Fruit fly (Drosophila melanogaster) whole organism, embryonic: ENCODE data around the gene CG32813.

Experiments
- Atf6 ChIP-seq: fragments of 200-800 bp; sonication (Bioruptor generic); IDR thresholded peaks from 2 replicates; pipeline ENCODE4 v1.3.6; 2022; ENCODE audit warnings: missing biosample characterization, missing genetic modification characterization
- CG10366 ChIP-seq: fragments of 200-800 bp; sonication (Bioruptor generic); IDR thresholded peaks from 2 replicates; pipeline ENCODE4 v1.3.6; 2022; ENCODE audit warnings: missing biosample characterization, missing genetic modification characterization
- CG12155 ChIP-seq: fragments of 200-800 bp; sonication (Bioruptor generic); optimal IDR thresholded peaks from 3 replicates; lab custom pipeline; 2016; ENCODE audit warnings: missing biosample characterization, missing genetic modification characterization
- CG12659 ChIP-seq: fragments of 200-800 bp; sonication (Bioruptor generic); optimal IDR thresholded peaks from 3 replicates; lab custom pipeline; 2017; ENCODE audit warnings: mild to moderate bottlenecking, missing biosample characterization, missing genetic modification reagents, missing genetic modification characterization
- CG14014 ChIP-seq: fragments of 200-800 bp; sonication (Bioruptor generic); IDR thresholded peaks from 2 replicates; pipeline ENCODE4 v1.3.6; 2022; ENCODE audit warnings: missing biosample characterization, missing genetic modification characterization
- CG14441 ChIP-seq: fragments of 200-800 bp; sonication (Bioruptor generic); IDR thresholded peaks from 2 replicates; pipeline ENCODE4 v1.3.6; 2022; ENCODE audit warnings: missing biosample characterization, missing genetic modification characterization
- CG14860 ChIP-seq: fragments of 200-800 bp; sonication (Bioruptor generic); IDR thresholded peaks from 3 replicates; pipeline ENCODE4 v1.3.6; 2022; ENCODE audit warnings: missing biosample characterization, missing genetic modification characterization; ENCODE audit not compliant: partially characterized antibody
- CG17361 ChIP-seq: fragments of 200-800 bp; sonication (Bioruptor generic); IDR thresholded peaks from 3 replicates; pipeline ENCODE4 v1.3.6; 2022; ENCODE audit warnings: missing biosample characterization, missing genetic modification characterization
- CG17829 ChIP-seq: fragments of 200-800 bp; optimal IDR thresholded peaks from 2 replicates; lab custom pipeline; 2019; ENCODE audit warnings: missing biosample characterization, mild to moderate bottlenecking, missing genetic modification characterization, moderate library complexity
- CG18764 ChIP-seq: fragments of 200-800 bp; sonication (Bioruptor generic); optimal IDR thresholded peaks from 3 replicates; lab custom pipeline; 2016; ENCODE audit warnings: missing biosample characterization, missing genetic modification characterization
- CG2889 ChIP-seq: fragments of 200-800 bp; sonication (Bioruptor generic); IDR thresholded peaks from 3 replicates; pipeline ENCODE4 v1.3.6; 2022; ENCODE audit warnings: missing biosample characterization, missing genetic modification characterization
- CG30403 ChIP-seq: fragments of 200-800 bp; sonication (Bioruptor generic); optimal IDR thresholded peaks from 3 replicates; lab custom pipeline; 2016; ENCODE audit warnings: missing biosample characterization, missing genetic modification characterization
- CG32772 ChIP-seq: fragments of 200-800 bp; sonication (Bioruptor generic); IDR thresholded peaks from 2 replicates; pipeline ENCODE4 v1.3.6; 2022; ENCODE audit warnings: missing biosample characterization, missing genetic modification characterization
- CG3838 ChIP-seq: fragments of 200-800 bp; sonication (Bioruptor generic); optimal IDR thresholded peaks from 3 replicates; lab custom pipeline; 2016; ENCODE audit warnings: missing biosample characterization, missing genetic modification characterization
- CG4424 ChIP-seq: fragments of 200-800 bp; sonication (Bioruptor generic); optimal IDR thresholded peaks from 3 replicates; lab custom pipeline; 2016; ENCODE audit warnings: missing biosample characterization, missing genetic modification characterization
- CG4730 ChIP-seq: fragments of 200-800 bp; sonication (Bioruptor generic); IDR thresholded peaks from 2 replicates; pipeline ENCODE4 v1.3.6; 2022; ENCODE audit warnings: missing biosample characterization, missing genetic modification characterization
- CG5245 ChIP-seq: fragments of 200-800 bp; sonication (Bioruptor generic); optimal IDR thresholded peaks from 3 replicates; lab custom pipeline; 2016; ENCODE audit warnings: missing biosample characterization, missing genetic modification characterization
- CG6791 ChIP-seq: fragments of 200-800 bp; sonication (Bioruptor generic); IDR thresholded peaks from 3 replicates; pipeline ENCODE4 v1.3.6; 2022; ENCODE audit warnings: missing biosample characterization, missing genetic modification characterization; ENCODE audit not compliant: partially characterized antibody
- CG7786 ChIP-seq: fragments of 200-800 bp; sonication (Bioruptor generic); optimal IDR thresholded peaks from 2 replicates; lab custom pipeline; 2016; ENCODE audit warnings: missing biosample characterization, missing genetic modification characterization
- CG7963 ChIP-seq: fragments of 200-800 bp; sonication (Bioruptor generic); IDR thresholded peaks from 3 replicates; pipeline ENCODE4 v1.3.6; 2022; ENCODE audit warnings: missing biosample characterization, missing genetic modification characterization; ENCODE audit not compliant: partially characterized antibody
- CG9215 ChIP-seq: fragments of 200-800 bp; sonication (Bioruptor generic); IDR thresholded peaks from 2 replicates; pipeline ENCODE4 v1.3.6; 2022; ENCODE audit warnings: missing biosample characterization, missing genetic modification characterization
- CTCF ChIP-seq: fragments of 200-800 bp; sonication (Bioruptor generic); optimal IDR thresholded peaks from 2 replicates; lab custom pipeline; 2017; ENCODE audit warnings: missing biosample characterization, mild to moderate bottlenecking, missing genetic modification characterization, moderate library complexity
- Dll ChIP-seq: fragments of 200-800 bp; sonication (Bioruptor generic); IDR thresholded peaks from 4 replicates; pipeline ENCODE4 v1.3.6; 2022; ENCODE audit warnings: missing biosample characterization, missing genetic modification characterization; ENCODE audit not compliant: partially characterized antibody
- Doc3 ChIP-seq: fragments of 200-800 bp; sonication (Bioruptor generic); IDR thresholded peaks from 3 replicates; pipeline ENCODE4 v1.3.6; 2022; ENCODE audit warnings: missing biosample characterization, missing genetic modification characterization; ENCODE audit not compliant: partially characterized antibody
- Gsc ChIP-seq: fragments of 200-800 bp; sonication (Bioruptor generic); IDR thresholded peaks from 2 replicates; pipeline ENCODE4 v1.3.6; 2022; ENCODE audit warnings: missing biosample characterization, missing genetic modification characterization
- H15 ChIP-seq: fragments of 200-800 bp; sonication (Bioruptor generic); IDR thresholded peaks from 3 replicates; pipeline ENCODE4 v1.3.6; 2022; ENCODE audit warnings: missing biosample characterization, missing genetic modification characterization
- Hr3 ChIP-seq: fragments of 200-800 bp; sonication (Bioruptor generic); optimal IDR thresholded peaks from 3 replicates; lab custom pipeline; 2016; ENCODE audit warnings: missing biosample characterization, missing genetic modification characterization
- Hr78 ChIP-seq, 2 experiments: fragments of 200-800 bp in 1 of 2; fragments of >200 bp in 1 of 2; sonication (Bioruptor generic) in 1 of 2; optimal IDR thresholded peaks; 2 replicates each; lab custom pipeline; 2017 to 2019; ENCODE audit warnings: missing biosample characterization in 2 of 2, missing genetic modification characterization in 2 of 2, mild to moderate bottlenecking in 1 of 2, moderate library complexity in 1 of 2
- Kr ChIP-seq: fragments of 200-800 bp; sonication (Bioruptor generic); optimal IDR thresholded peaks from 2 replicates; lab custom pipeline; 2017; ENCODE audit warnings: missing biosample characterization, mild to moderate bottlenecking, missing genetic modification characterization
- MBD-R2 ChIP-seq: fragments of 200-800 bp; sonication (Bioruptor generic); IDR thresholded peaks from 2 replicates; pipeline ENCODE4 v1.3.6; 2022; ENCODE audit warnings: missing biosample characterization, missing genetic modification characterization
- Mad ChIP-seq: fragments of 200-800 bp; sonication (Bioruptor generic); optimal IDR thresholded peaks from 2 replicates; lab custom pipeline; 2016; ENCODE audit warnings: missing biosample characterization, missing genetic modification characterization
- Mrtf ChIP-seq: fragments of 200-800 bp; sonication (Bioruptor generic); IDR thresholded peaks from 3 replicates; pipeline ENCODE4 v1.3.6; 2022; ENCODE audit warnings: missing biosample characterization, missing genetic modification characterization
- Neu2 ChIP-seq: fragments of 200-800 bp; sonication (Bioruptor generic); optimal IDR thresholded peaks from 3 replicates; lab custom pipeline; 2016; ENCODE audit warnings: missing biosample characterization, missing genetic modification characterization, borderline replicate concordance
- Nf-YC ChIP-seq: fragments of 200-800 bp; optimal IDR thresholded peaks from 3 replicates; lab custom pipeline; 2019; ENCODE audit warnings: missing biosample characterization, mild to moderate bottlenecking, missing genetic modification characterization, moderate library complexity
- Oli ChIP-seq: fragments of 200-800 bp; sonication (Bioruptor generic); optimal IDR thresholded peaks from 2 replicates; lab custom pipeline; 2018; ENCODE audit warnings: missing biosample characterization, mild to moderate bottlenecking, missing genetic modification characterization, moderate library complexity
- Optix ChIP-seq: fragments of 200-800 bp; sonication (Bioruptor generic); IDR thresholded peaks from 3 replicates; pipeline ENCODE4 v1.3.6; 2022; ENCODE audit warnings: missing biosample characterization, missing genetic modification characterization
- Poxn ChIP-seq: fragments of 200-800 bp; sonication (Bioruptor generic); IDR thresholded peaks from 2 replicates; pipeline ENCODE4 v1.3.6; 2022; ENCODE audit warnings: missing biosample characterization, missing genetic modification characterization
- Rfx ChIP-seq: fragments of 200-800 bp; sonication (Bioruptor generic); IDR thresholded peaks from 2 replicates; pipeline ENCODE4 v1.3.6; 2022; ENCODE audit warnings: missing biosample characterization, missing genetic modification characterization
- Sox102F ChIP-seq: fragments of 200-800 bp; sonication (Bioruptor generic); optimal IDR thresholded peaks from 2 replicates; lab custom pipeline; 2018; ENCODE audit warnings: missing biosample characterization, mild to moderate bottlenecking, missing genetic modification characterization, moderate library complexity
- Ssrp ChIP-seq: fragments of 200-800 bp; sonication (Bioruptor generic); optimal IDR thresholded peaks from 2 replicates; lab custom pipeline; 2018; ENCODE audit warnings: missing biosample characterization, mild to moderate bottlenecking, missing genetic modification characterization, moderate library complexity
- Taf1 ChIP-seq: fragments of 200-800 bp; sonication (Bioruptor generic); IDR thresholded peaks from 2 replicates; pipeline ENCODE4 v1.3.6; 2022; ENCODE audit warnings: missing biosample characterization, missing genetic modification characterization
- bigmax ChIP-seq: fragments of 200-800 bp; sonication (Bioruptor generic); optimal IDR thresholded peaks from 2 replicates; lab custom pipeline; 2018; ENCODE audit warnings: missing biosample characterization, mild to moderate bottlenecking, missing genetic modification characterization
- btn ChIP-seq: fragments of 200-800 bp; sonication (Bioruptor generic); optimal IDR thresholded peaks from 2 replicates; lab custom pipeline; 2016; ENCODE audit warnings: missing biosample characterization, missing genetic modification characterization
- crol ChIP-seq: fragments of 200-800 bp; sonication (Bioruptor generic); IDR thresholded peaks from 2 replicates; pipeline ENCODE4 v1.3.6; 2022; ENCODE audit warnings: missing biosample characterization, missing genetic modification characterization
- dm ChIP-seq: fragments of 200-800 bp; sonication (Bioruptor generic); optimal IDR thresholded peaks from 3 replicates; lab custom pipeline; 2016; ENCODE audit warnings: missing biosample characterization, missing genetic modification characterization
- ftz-f1 ChIP-seq: fragments of 200-800 bp; sonication (Bioruptor generic); optimal IDR thresholded peaks from 2 replicates; lab custom pipeline; 2016; ENCODE audit warnings: missing biosample characterization, missing genetic modification characterization
- gsb-n ChIP-seq: fragments of 200-800 bp; sonication (Bioruptor generic); optimal IDR thresholded peaks from 3 replicates; lab custom pipeline; 2018; ENCODE audit warnings: missing biosample characterization, mild to moderate bottlenecking, missing genetic modification characterization
- lab ChIP-seq: fragments of 200-800 bp; sonication (Bioruptor generic); optimal IDR thresholded peaks from 3 replicates; lab custom pipeline; 2017; ENCODE audit warnings: missing biosample characterization, missing genetic modification characterization, mild to moderate bottlenecking, moderate library complexity, missing genetic modification reagents
- ranshi ChIP-seq: fragments of 200-800 bp; sonication (Bioruptor generic); IDR thresholded peaks from 2 replicates; pipeline ENCODE4 v1.3.6; 2022; ENCODE audit warnings: missing biosample characterization, missing genetic modification characterization
- tap ChIP-seq: fragments of 200-800 bp; optimal IDR thresholded peaks from 3 replicates; lab custom pipeline; 2019; ENCODE audit warnings: missing biosample characterization, mild to moderate bottlenecking, missing genetic modification characterization, moderate library complexity

The CG32813 gene

DNA sequence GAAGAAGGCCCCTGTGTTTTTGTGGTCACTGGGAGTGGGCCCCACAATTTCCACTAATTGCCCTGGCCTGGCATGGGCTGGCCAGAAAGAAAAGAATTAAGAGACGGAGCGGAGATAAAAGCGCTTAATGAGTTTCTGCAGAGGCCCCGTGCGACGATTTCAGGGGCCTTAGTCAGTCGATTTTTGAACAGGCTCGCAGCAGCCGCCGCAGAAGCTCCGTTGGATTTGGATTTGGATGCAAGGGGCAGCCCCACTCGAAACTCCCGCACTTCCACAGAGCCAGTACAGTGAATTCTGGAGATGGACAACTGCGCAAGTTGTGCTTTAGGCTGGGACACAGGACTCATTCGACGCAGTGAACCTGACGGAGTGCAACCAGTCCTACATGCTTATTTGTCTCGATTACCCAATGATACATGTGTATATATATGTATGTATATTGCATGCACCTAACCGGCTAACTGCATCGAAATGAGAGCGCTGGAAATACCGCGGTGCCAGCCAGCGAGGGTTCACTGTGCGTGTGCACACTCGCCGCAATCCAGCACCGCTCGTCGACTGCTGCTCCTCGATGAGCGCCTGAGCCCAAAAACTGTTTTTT is 17.8 kb downstream of the CG32813 start (continued):
- TF ChIP-seq gsb-n (tag; lab: Kevin White, UChicago) (peak; percentile 40), Doc3 (GFP tag; lab: Robert Waterston, UW) (no peak), Atf6 (GFP tag; lab: Robert Waterston, UW) (peak; percentile 63; the same call in 1 of the 2 replicates), Dll (no peak), CG4424 (peak; percentile 37), Mrtf (GFP tag; lab: Robert Waterston, UW) (peak; percentile 64; the same call in 2 of the 3 replicates), CG3838 (GFP tag; lab: Kevin White, UChicago) (no peak), CG9215 (peak; percentile 74), H15 (GFP tag; lab: Robert Waterston, UW) (peak; percentile 52; the same call in 1 of the 3 replicates), Poxn (GFP tag; lab: Robert Waterston, UW) (0 out of 2 replicates have a peak, but pooled peaks have one; percentile 29), CG14441 (GFP tag; lab: Robert Waterston, UW) (peak; percentile 70), CTCF (GFP tag; lab: Kevin White, UChicago) (no peak), CG6791 (no peak), ftz-f1 (no peak), Gsc (GFP tag; lab: Robert Waterston, UW) (peak; percentile 60; the same call in 1 of the 2 replicates), CG18764 (peak; percentile 8), CG17829 (peak; percentile 36), Sox102F (GFP tag; lab: Kevin White, UChicago) (peak; percentile 66), CG30403 (GFP tag; lab: Kevin White, UChicago) (peak; percentile 75), crol (no peak), Optix (peak; percentile 75), btn (GFP tag; lab: Kevin White, UChicago) (no peak), Mad (GFP tag; lab: Kevin White, UChicago) (no peak), Rfx (peak; percentile 78), MBD-R2 (GFP tag; lab: Robert Waterston, UW) (peak; percentile 34; the same call in 1 of the 2 replicates), CG7786 (GFP tag; lab: Kevin White, UChicago) (peak; percentile 65), CG2889 (GFP tag; lab: Robert Waterston, UW) (peak; percentile 23; the same call in 1 of the 3 replicates), CG32772 (peak; percentile 66), tap (tag; lab: Kevin White, UChicago) (peak; percentile 49), CG17361 (GFP tag; lab: Robert Waterston, UW) (peak; percentile 56; the same call in 2 of the 3 replicates), CG4730 (peak; percentile 40; the same call in 1 of the 2 replicates), Hr78 (GFP tag; optimal IDR thresholded peaks at IDR 0.05; lab: Kevin White, UChicago) (no peak), CG12155 (GFP tag; lab: Kevin White, UChicago) (peak; percentile 63), CG12659 (GFP tag; lab: Kevin White, UChicago) (peak; percentile 34), dm (GFP tag; lab: Kevin White, UChicago) (no peak), CG14860 (GFP tag; lab: Robert Waterston, UW) (no peak), Ssrp (tag; lab: Kevin White, UChicago) (peak; percentile 60), Hr3 (peak; percentile 63), lab (GFP tag; lab: Kevin White, UChicago) (peak; percentile 65), Neu2 (GFP tag; lab: Kevin White, UChicago) (no peak), bigmax (GFP tag; lab: Kevin White, UChicago) (no peak), Taf1 (GFP tag; lab: Robert Waterston, UW) (peak; percentile 48; the same call in 1 of the 2 replicates), CG7963 (no peak), Oli (peak; percentile 66), ranshi (GFP tag; lab: Robert Waterston, UW) (peak; percentile 64; the same call in 1 of the 2 replicates), CG10366 (GFP tag; lab: Robert Waterston, UW) (peak; percentile 55), CG14014 (GFP tag; lab: Robert Waterston, UW) (peak; percentile 67), Kr (GFP tag; lab: Kevin White, UChicago) (no peak), CG5245 (no peak), Nf-YC (tag; lab: Kevin White, UChicago) (peak; percentile 15)
